Fruit fly (Drosophila melanogaster): ENCODE measurements around the gene Burs.

DNA sequence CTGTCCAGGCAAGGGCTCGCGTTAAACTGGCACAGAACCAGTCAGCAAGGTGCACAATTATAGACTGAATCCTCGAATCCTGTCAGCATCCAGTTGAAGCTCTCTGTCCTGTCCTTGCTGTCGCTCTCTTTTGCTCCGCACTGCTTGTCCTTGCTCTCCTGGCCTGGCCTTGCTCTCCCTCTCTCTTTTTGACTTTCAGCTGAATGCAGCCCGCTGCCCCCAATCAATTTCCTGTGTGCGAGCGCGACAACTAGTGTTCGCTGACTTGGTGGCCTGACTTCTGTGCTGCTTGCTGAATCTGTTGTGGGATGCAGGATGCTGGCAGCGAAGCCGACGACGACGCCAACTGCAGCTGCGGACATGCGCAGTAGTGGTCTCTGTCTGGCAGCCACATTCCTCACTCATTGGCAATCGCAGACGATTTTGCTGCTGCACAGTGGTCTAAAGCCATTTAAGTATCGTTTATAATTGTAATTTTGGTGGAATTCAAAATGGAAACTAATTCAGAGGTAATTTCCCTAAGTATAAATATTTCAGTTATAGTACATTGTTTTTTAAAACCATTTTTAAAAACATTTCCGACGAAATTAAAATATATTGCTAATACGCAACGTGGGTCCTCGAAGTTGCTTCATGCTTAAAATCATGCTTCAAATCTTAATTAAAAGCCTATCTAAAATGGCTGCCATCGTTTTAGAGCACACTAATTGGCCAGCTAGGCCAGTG lies 39.5 kb downstream of the Burs start:
- TF ChIP-seq Sin3A (optimal IDR thresholded peaks at IDR 0.05) (no peak), insv (optimal IDR thresholded peaks at IDR 0.05) (no peak), h (optimal IDR thresholded peaks at IDR 0.05) (no peak), ttk (optimal IDR thresholded peaks at IDR 0.05) (no peak), psq (optimal IDR thresholded peaks at IDR 0.05) (no peak)
